Worm (Caenorhabditis elegans) whole organism, young adult: ENCODE data around the gene C03B1.1.

Experiments
- C17E4.6 ChIP-seq: fragments of 200-800 bp; sonication (Bioruptor generic); IDR thresholded peaks from 2 replicates; pipeline ENCODE4 v1.3.6; 2022; ENCODE audit warnings: missing genetic modification reagents, missing genetic modification characterization, missing compliant biosample characterization
- T07F8.4 ChIP-seq: sonication (generic microtip); optimal IDR thresholded peaks from 2 replicates; lab custom pipeline; 2016; ENCODE audit warnings: mild to moderate bottlenecking, missing genetic modification characterization, moderate library complexity, missing compliant biosample characterization
- ama-1 ChIP-seq, 3 experiments: fragments of 150-350 bp in 1 of 3; sonication (generic microtip) in 2 of 3; optimal IDR thresholded peaks; 2 replicates each; lab custom pipeline; 2014 to 2018; ENCODE audit warnings: missing biosample characterization in 2 of 3, missing genetic modification characterization in 2 of 3, missing genetic modification reagents in 2 of 3
- lag-1 ChIP-seq: fragments of 200-800 bp; sonication (Bioruptor generic); IDR thresholded peaks from 2 replicates; pipeline ENCODE4 v1.3.6; 2022; ENCODE audit warnings: missing genetic modification reagents, missing genetic modification characterization, missing compliant biosample characterization

DNA sequence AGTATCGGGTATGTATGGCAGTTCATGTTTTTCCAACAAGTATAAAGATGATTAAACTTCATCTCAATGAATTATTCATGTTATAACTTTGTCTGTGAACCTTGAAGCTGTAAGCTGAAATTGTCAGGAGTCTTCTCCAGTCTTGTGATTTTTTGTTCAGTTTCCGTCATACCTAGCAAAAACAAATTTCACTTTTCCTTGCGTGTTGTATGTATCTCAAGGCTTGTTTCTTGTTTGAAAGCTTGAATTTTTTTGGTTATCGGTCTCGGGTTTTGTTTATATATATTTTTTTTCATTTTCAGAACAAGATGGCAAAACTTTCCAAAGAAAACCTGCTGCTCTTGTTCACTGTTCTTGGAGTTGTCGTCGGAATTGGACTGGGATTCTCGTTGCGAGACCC lies 28.6 kb downstream of the C03B1.1 start, which contains the start of gene glt-4:
- TF ChIP-seq ama-1 (optimal IDR thresholded peaks at IDR 0.05; lab: Kevin White, UChicago) (no peak), ama-1 (GFP tag; optimal IDR thresholded peaks at IDR 0.05; lab: Kevin White, UChicago) (no peak), lag-1 (no peak), T07F8.4 (tag; lab: Kevin White, UChicago) (no peak), C17E4.6 (GFP tag; lab: Robert Waterston, UW) (no peak)
